Fruit fly (Drosophila melanogaster): ENCODE measurements around the gene CG6659.

DNA sequence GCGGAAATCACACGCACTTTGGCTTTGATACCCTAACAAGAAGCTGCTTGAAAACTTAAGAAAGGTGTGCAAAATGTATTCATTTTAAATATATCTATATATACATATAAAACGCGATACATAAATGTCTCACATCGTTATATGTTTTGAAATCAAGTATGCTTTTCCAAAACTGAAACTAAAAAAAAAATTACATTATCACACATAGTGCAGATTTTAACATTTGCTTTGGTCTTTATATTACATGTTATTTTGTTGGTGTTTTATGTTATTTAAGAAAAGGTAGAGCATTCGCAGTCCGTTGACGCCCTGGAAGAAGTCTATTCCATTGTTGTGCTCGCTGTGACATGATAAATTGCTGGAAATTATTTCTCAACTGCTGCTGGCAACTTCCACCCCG, 39.0 kb downstream of the CG6659 start:
- no peak for TF ChIP-seq CG33017 (tag; optimal IDR thresholded peaks at IDR 0.05)
- no peak for TF ChIP-seq CG5204 (GFP tag; optimal IDR thresholded peaks at IDR 0.05)
- TF ChIP-seq cic (GFP tag; optimal IDR thresholded peaks at IDR 0.05), result no peak
- TF ChIP-seq Hr96 (GFP tag; optimal IDR thresholded peaks at IDR 0.05), result no peak
- no peak for TF ChIP-seq tj (GFP tag; optimal IDR thresholded peaks at IDR 0.05)
- no peak for TF ChIP-seq Clk (GFP tag; optimal IDR thresholded peaks at IDR 0.05)
- no peak for TF ChIP-seq CG7101 (tag; optimal IDR thresholded peaks at IDR 0.05)
- no peak for TF ChIP-seq CG11617 (GFP tag; optimal IDR thresholded peaks at IDR 0.05)

Measured in whole organism, adult.